Worm (Caenorhabditis elegans) whole organism, mixed stage, embryonic: ENCODE measurements around the gene fbxc-43.

Experiments
- blmp-1 ChIP-seq: fragments of 150-350 bp; optimal IDR thresholded peaks from 2 replicates; lab custom pipeline; 2014; ENCODE audit warnings: missing biosample characterization, missing genetic modification characterization
- mls-2 ChIP-seq: sonication (generic microtip); optimal IDR thresholded peaks from 2 replicates; lab custom pipeline; 2016; ENCODE audit warnings: mild to moderate bottlenecking, missing genetic modification characterization, moderate library complexity, missing compliant biosample characterization
- nhr-237 ChIP-seq: fragments of 150-350 bp; optimal IDR thresholded peaks from 2 replicates; lab custom pipeline; 2014; ENCODE audit warnings: missing biosample characterization, missing genetic modification characterization
- pha-4 ChIP-seq: fragments of 150-350 bp; optimal IDR thresholded peaks from 2 replicates; lab custom pipeline; 2018; ENCODE audit warnings: missing biosample characterization, missing genetic modification reagents, missing genetic modification characterization
- sptf-1 ChIP-seq: sonication (generic microtip); optimal IDR thresholded peaks from 2 replicates; lab custom pipeline; 2017; ENCODE audit warnings: mild to moderate bottlenecking, missing genetic modification characterization, moderate library complexity, missing compliant biosample characterization
- unc-39 ChIP-seq: fragments of 150-350 bp; optimal IDR thresholded peaks from 2 replicates; lab custom pipeline; 2014; ENCODE audit warnings: missing biosample characterization, missing genetic modification characterization
- unc-62 ChIP-seq: fragments of 150-350 bp; optimal IDR thresholded peaks from 2 replicates; lab custom pipeline; 2014; ENCODE audit warnings: missing biosample characterization, missing genetic modification reagents, missing genetic modification characterization

- no peak for TF ChIP-seq nhr-237 (tag; lab: Kevin White, UChicago)
- TF ChIP-seq sptf-1 (tag; lab: Kevin White, UChicago): no peak
- TF ChIP-seq unc-39: no peak
- no peak for TF ChIP-seq blmp-1 (tag; lab: Kevin White, UChicago)
- no peak for TF ChIP-seq unc-62 (GFP tag; lab: Kevin White, UChicago)
- TF ChIP-seq mls-2: no peak
- TF ChIP-seq pha-4 (tag; lab: Kevin White, UChicago): no peak
Observed at ce11 chrII:4229106-4229708, 6.6 kb downstream of the fbxc-43 start, which contains the start of gene C16A11.3.
